Fruit fly (Drosophila melanogaster): Measurements from ENCODE around the gene Uba4.

The Uba4 gene

DNA sequence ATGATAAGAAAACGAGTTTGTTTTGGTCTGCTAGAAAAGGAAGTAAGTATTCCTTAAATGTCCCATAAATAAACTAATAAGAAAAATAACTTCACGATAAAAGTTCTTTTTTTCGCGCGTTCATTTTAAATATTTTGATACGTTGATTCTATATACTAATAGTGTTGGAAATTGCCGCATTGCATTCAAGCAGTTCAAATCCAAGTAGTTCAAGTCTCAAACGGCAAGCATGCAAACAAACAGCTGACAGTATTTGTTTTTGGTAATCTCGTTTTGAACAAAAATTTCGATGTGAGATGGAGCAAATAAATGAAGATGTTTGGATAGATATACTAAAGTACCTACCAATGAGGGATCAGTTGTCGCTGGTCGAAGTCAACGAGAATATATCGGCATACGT, 28.5 kb upstream of the Uba4 start, which contains the start of gene CG13088:
Gene CG13088, plus strand, starts transcription at position 247 of the 400 bp plus-strand sequence.
- TF ChIP-seq pan (optimal IDR thresholded peaks at IDR 0.05) (no peak), Dll (optimal IDR thresholded peaks at IDR 0.05) (no peak), usp (GFP tag; optimal IDR thresholded peaks at IDR 0.05) (no peak), CG8478 (optimal IDR thresholded peaks at IDR 0.05) (no peak), psq (optimal IDR thresholded peaks at IDR 0.05) (no peak), EcR (GFP tag; optimal IDR thresholded peaks at IDR 0.05) (no peak)

DNA sequence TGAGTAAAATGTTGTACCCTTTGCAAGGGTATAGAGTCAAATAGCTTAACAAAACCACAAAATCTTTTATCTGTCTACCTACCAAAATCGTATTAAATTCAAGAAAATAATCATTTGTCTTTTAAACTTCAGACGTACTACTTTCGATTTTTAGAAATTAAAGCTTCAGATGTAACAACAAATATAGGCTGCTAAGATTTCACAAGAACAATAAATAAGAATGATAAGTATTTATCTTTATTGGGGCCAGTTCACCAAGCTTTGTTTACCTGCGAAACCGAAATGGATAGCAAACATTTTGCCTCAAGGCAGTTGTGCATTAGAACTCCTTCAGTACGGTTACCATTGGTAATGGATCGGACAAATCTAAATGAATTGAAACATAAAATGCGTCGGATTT, 26.8 kb upstream of the Uba4 start, which contains the start of gene CG43400:
Gene CG43400, plus strand, starts transcription at position 301 of the 400 bp plus-strand sequence.
- TF ChIP-seq psq (optimal IDR thresholded peaks at IDR 0.05) (no peak), CG8478 (optimal IDR thresholded peaks at IDR 0.05) (no peak), usp (GFP tag; optimal IDR thresholded peaks at IDR 0.05) (no peak), EcR (GFP tag; optimal IDR thresholded peaks at IDR 0.05) (no peak)

dm6 chr2L:8496269-8496668, 20.9 kb upstream of the Uba4 start, which contains the start of gene Bace:
Bace (minus strand) TSS chr2L:8496307.
- TF ChIP-seq CG8478 (optimal IDR thresholded peaks at IDR 0.05) (no peak), EcR (GFP tag; optimal IDR thresholded peaks at IDR 0.05) (no peak), pan (optimal IDR thresholded peaks at IDR 0.05) (no peak), Dll (optimal IDR thresholded peaks at IDR 0.05) (no peak), usp (GFP tag; optimal IDR thresholded peaks at IDR 0.05) (no peak), psq (optimal IDR thresholded peaks at IDR 0.05) (no peak)

DNA sequence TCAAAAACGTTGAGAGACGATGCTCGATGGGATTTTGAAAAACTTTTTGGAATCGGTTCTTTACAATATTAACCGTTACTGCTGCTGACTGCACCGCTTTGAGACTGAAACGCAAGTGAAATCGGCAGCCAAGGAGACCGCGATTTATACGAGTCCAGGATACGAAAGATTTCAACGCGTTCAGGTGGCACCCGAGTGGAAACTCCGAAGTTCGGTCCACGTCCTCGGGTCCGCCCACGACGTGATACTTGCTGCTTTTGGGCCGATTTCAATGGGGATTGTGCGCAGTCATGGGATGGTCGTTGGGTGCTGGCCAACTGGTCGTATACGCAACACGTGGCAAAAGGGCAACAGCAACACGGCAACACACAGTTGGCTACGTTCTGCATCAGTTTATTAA, 10.5 kb upstream of the Uba4 start, which contains the start of gene Dh31:
Gene Dh31, minus strand, starts transcription at position 117 of the 400 bp plus-strand sequence.
- TF ChIP-seq CG8478 (optimal IDR thresholded peaks at IDR 0.05) (no peak), Dll (optimal IDR thresholded peaks at IDR 0.05) (no peak), pan (optimal IDR thresholded peaks at IDR 0.05) (no peak), usp (GFP tag; optimal IDR thresholded peaks at IDR 0.05) (no peak), EcR (GFP tag; optimal IDR thresholded peaks at IDR 0.05) (no peak), psq (optimal IDR thresholded peaks at IDR 0.05) (no peak)

DNA sequence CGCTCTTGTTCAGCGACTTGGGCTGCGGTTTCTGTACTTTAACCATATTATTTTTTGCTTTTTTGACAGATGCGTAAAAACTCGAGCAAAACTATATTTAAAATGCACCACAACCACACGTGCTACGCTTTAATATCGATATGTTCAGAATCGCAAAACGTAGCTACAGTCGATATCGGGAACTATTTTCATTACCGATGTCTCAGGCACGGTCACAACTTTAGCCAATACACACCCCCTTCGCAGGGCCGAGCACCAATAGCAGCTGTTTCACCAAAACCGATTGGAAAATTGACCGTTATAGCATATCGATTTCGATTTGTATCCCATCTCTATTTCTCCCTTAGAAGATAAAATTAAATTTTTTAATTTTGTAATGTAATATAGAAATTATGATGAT, 5.5 kb upstream of the Uba4 start, which contains the start of gene CG13096:
Gene CG13096, minus strand, starts transcription at position 144 of the 400 bp plus-strand sequence.
- TF ChIP-seq CG8478 (optimal IDR thresholded peaks at IDR 0.05) (no peak), pan (optimal IDR thresholded peaks at IDR 0.05) (no peak)

- no peak for TF ChIP-seq usp (GFP tag; optimal IDR thresholded peaks at IDR 0.05)
- TF ChIP-seq Dll (optimal IDR thresholded peaks at IDR 0.05) = no peak
- TF ChIP-seq CG8478 (optimal IDR thresholded peaks at IDR 0.05) = no peak
- no peak for TF ChIP-seq psq (optimal IDR thresholded peaks at IDR 0.05)
- no peak for TF ChIP-seq pan (optimal IDR thresholded peaks at IDR 0.05)
- no peak for TF ChIP-seq EcR (GFP tag; optimal IDR thresholded peaks at IDR 0.05)
These were observed 2.5 kb upstream of the Uba4 start, which contains the start of the genes CG13097 and PIG-U for dm6 chr2L:8514748-8515147. CG13097 (minus strand) TSS chr2L:8514868. PIG-U (plus strand) TSS chr2L:8515096.

DNA sequence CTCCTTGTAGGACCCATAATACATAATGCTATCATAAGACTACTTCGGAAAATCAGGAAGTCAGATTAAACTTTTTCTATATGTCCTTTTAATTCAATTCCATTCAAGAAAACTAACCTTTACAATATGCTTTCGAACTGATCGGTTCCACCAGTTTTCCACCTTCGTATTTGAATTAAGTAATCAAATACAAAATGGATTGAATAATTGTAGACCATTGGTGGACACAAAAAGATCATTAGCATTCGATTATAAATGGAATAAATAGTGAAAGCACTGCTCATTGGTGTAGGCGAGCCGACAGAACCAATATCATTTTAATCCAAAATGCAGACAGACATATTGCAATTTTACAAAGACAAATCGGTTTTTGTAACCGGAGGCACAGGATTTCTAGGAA, 2.2 kb downstream of the Uba4 start, which contains the start of gene Sgp:
Gene Sgp, plus strand, starts transcription at position 301 of the 400 bp plus-strand sequence.
- TF ChIP-seq usp (GFP tag; optimal IDR thresholded peaks at IDR 0.05) (no peak), pan (optimal IDR thresholded peaks at IDR 0.05) (no peak), CG8478 (optimal IDR thresholded peaks at IDR 0.05) (no peak), psq (optimal IDR thresholded peaks at IDR 0.05) (no peak), EcR (GFP tag; optimal IDR thresholded peaks at IDR 0.05) (no peak), Dll (optimal IDR thresholded peaks at IDR 0.05) (no peak)

DNA sequence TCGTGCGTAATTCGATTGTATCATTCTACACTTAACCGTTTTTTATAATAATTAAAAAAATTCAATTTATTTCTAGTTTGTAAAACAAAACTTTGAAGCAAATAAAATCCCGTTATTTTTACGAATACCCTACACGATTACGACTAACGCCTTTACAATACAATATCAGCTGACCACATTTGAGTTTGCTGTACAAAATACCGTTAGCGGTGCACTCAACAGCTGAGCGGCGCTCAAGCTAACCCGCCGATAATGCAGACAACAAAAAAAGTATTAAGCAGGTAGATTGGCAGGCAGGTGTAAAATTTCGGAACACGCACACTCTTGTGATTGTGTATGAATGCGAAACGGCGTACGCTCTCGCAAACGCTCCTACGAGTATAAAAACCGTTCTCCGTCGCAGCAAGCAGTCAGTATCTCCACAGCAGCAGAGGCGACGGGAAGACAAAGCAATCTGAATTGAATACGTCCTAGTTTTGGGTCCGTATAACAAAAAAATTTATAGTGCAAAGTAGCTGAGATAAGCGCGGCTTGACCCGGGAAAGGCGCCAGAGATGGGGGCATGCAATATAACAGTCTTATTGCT, 4.6 kb downstream of the Uba4 start, which contains the start of gene Acer:
Gene Acer, plus strand, starts transcription at position 210 of the 586 bp plus-strand sequence.
- TF ChIP-seq Dll (optimal IDR thresholded peaks at IDR 0.05) = no peak
- TF ChIP-seq CG8478 (optimal IDR thresholded peaks at IDR 0.05) = no peak
- TF ChIP-seq usp (GFP tag; optimal IDR thresholded peaks at IDR 0.05) = no peak
- TF ChIP-seq psq (optimal IDR thresholded peaks at IDR 0.05) = no peak

- TF ChIP-seq psq (optimal IDR thresholded peaks at IDR 0.05) (no peak), Dll (optimal IDR thresholded peaks at IDR 0.05) (no peak), usp (GFP tag; optimal IDR thresholded peaks at IDR 0.05) (no peak), EcR (GFP tag; optimal IDR thresholded peaks at IDR 0.05) (no peak), pan (optimal IDR thresholded peaks at IDR 0.05) (no peak), CG8478 (optimal IDR thresholded peaks at IDR 0.05) (no peak)
These were observed 5.6 kb downstream of the Uba4 start for dm6 chr2L:8522781-8523180.

- no peak for TF ChIP-seq Dll (optimal IDR thresholded peaks at IDR 0.05)
- TF ChIP-seq usp (GFP tag; optimal IDR thresholded peaks at IDR 0.05) = no peak
- no peak for TF ChIP-seq EcR (GFP tag; optimal IDR thresholded peaks at IDR 0.05)
- TF ChIP-seq CG8478 (optimal IDR thresholded peaks at IDR 0.05) = no peak
- no peak for TF ChIP-seq psq (optimal IDR thresholded peaks at IDR 0.05)
- no peak for TF ChIP-seq pan (optimal IDR thresholded peaks at IDR 0.05)
These were observed 7.8 kb downstream of the Uba4 start for dm6 chr2L:8525000-8525399.

dm6 chr2L:8528318-8528717, 11.1 kb downstream of the Uba4 start, which contains the start of the genes lmgA and lmgB:
lmgA (minus strand) TSS chr2L:8528618.
lmgB (minus strand) TSS chr2L:8528618.
- TF ChIP-seq EcR (GFP tag; optimal IDR thresholded peaks at IDR 0.05) = no peak
- no peak for TF ChIP-seq CG8478 (optimal IDR thresholded peaks at IDR 0.05)

DNA sequence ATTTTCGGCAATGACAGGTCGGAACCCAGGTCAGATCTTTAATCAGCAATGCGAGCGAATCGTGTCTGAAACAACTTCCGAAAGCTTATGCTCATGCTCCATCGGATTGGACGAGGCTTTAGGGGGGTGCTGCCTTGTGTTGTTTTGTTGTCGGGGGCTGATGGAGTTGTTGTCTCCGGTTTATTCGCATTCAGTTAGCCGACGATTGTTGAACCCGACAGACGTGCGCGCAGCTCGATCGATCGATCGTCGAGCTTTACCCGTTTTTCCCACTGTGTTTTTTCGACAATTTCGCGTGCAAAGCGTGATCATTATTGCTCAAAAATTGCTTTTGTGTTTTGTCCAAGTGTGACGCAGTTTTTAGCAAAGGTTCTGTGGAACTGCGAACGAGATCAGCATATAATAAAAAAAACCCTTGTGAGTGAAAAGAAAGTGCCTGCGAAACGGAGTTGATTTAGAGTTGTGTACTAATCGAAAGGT, 11.8 kb downstream of the Uba4 start, which contains the start of gene CG17834:
Gene CG17834, plus strand, starts transcription at position 191 of the 480 bp plus-strand sequence.
- TF ChIP-seq usp (GFP tag; optimal IDR thresholded peaks at IDR 0.05) (no peak), CG8478 (optimal IDR thresholded peaks at IDR 0.05) (no peak), Dll (optimal IDR thresholded peaks at IDR 0.05) (no peak), psq (optimal IDR thresholded peaks at IDR 0.05) (no peak), EcR (GFP tag; optimal IDR thresholded peaks at IDR 0.05) (no peak), pan (optimal IDR thresholded peaks at IDR 0.05) (no peak)

Measured in whole organism.